Worm (Caenorhabditis elegans): Measurements from ENCODE around the gene let-23.

let-23 gene

DNA sequence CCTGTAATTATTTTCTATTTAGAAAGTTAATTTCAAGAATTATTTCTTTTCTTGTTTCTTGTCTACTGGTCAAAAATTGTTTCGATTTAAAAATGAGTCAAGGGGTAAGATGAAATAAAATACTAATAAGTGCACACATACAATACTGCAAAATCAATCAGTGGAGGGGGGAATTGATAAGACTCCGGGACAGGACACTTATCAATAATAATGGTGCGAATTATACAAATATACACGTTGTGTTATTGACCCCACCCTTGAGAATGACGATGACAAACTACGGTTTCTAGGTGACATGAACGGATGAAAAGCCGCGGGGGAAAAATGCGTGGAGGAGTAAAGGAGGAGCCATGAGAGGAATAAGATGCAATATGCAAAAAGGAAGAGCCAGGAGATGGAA lies 16.2 kb upstream of the let-23 start:
- no peak for TF ChIP-seq ceh-62 (tag; optimal IDR thresholded peaks at IDR 0.05)
- no peak for TF ChIP-seq ctbp-1 (GFP tag; IDR thresholded peaks at IDR 0.05)
- peak; percentile 65 for TF ChIP-seq nhr-28 (tag; optimal IDR thresholded peaks at IDR 0.05)
- no peak for TF ChIP-seq Y48G9A.11 (GFP tag; IDR thresholded peaks at IDR 0.05)
- no peak for TF ChIP-seq F10B5.3 (tag; optimal IDR thresholded peaks at IDR 0.05)
- no peak for TF ChIP-seq skn-1 (tag; optimal IDR thresholded peaks at IDR 0.05)
- TF ChIP-seq nhr-11 (tag; optimal IDR thresholded peaks at IDR 0.05): no peak
- no peak for TF ChIP-seq lin-29 (GFP tag; IDR thresholded peaks at IDR 0.05)
- TF ChIP-seq nhr-41 (GFP tag; IDR thresholded peaks at IDR 0.05): no peak
- TF ChIP-seq daf-16 (GFP tag; optimal IDR thresholded peaks at IDR 0.05): no peak
- peak; percentile 48 for TF ChIP-seq daf-16 (tag; optimal IDR thresholded peaks at IDR 0.05)
- no peak for TF ChIP-seq ZK546.5 (tag; optimal IDR thresholded peaks at IDR 0.05)
- TF ChIP-seq nhr-111 (GFP tag; optimal IDR thresholded peaks at IDR 0.05): no peak
- TF ChIP-seq madf-9 (GFP tag; conservative IDR thresholded peaks at IDR 0.05): no peak
- TF ChIP-seq spr-1 (tag; optimal IDR thresholded peaks at IDR 0.05): no peak
- peak; percentile 26 for TF ChIP-seq hlh-11 (tag; optimal IDR thresholded peaks at IDR 0.05)
- TF ChIP-seq R02D3.7 (tag; optimal IDR thresholded peaks at IDR 0.05): no peak
- no peak for TF ChIP-seq nhr-102 (tag; optimal IDR thresholded peaks at IDR 0.05)
- TF ChIP-seq F26F4.8 (GFP tag; conservative IDR thresholded peaks at IDR 0.05): no peak
- no peak for TF ChIP-seq tag-97 (GFP tag; IDR thresholded peaks at IDR 0.05)
- no peak for TF ChIP-seq daf-19 (GFP tag; conservative IDR thresholded peaks at IDR 0.05)
- TF ChIP-seq nhr-77 (tag; optimal IDR thresholded peaks at IDR 0.05): no peak
- no peak for TF ChIP-seq zfp-3 (GFP tag; conservative IDR thresholded peaks at IDR 0.05)
- no peak for TF ChIP-seq ceh-82 (tag; optimal IDR thresholded peaks at IDR 0.05)
- TF ChIP-seq daf-12 (tag; optimal IDR thresholded peaks at IDR 0.05): no peak
- TF ChIP-seq F44E2.7 (GFP tag; IDR thresholded peaks at IDR 0.05): no peak
- no peak for TF ChIP-seq mxl-2 (GFP tag; conservative IDR thresholded peaks at IDR 0.05)
- no peak for TF ChIP-seq ceh-44 (GFP tag; IDR thresholded peaks at IDR 0.05)
- peak; percentile 4 for TF ChIP-seq mes-2 (tag; optimal IDR thresholded peaks at IDR 0.05; ENCODE audit: poor library complexity, severe bottlenecking)
- peak; percentile 85 for TF ChIP-seq pqm-1 (tag; optimal IDR thresholded peaks at IDR 0.05)
- peak; percentile 41 for TF ChIP-seq dve-1 (tag; optimal IDR thresholded peaks at IDR 0.05; ENCODE audit: insufficient read depth)
- no peak for TF ChIP-seq fos-1 (tag; optimal IDR thresholded peaks at IDR 0.05)
- TF ChIP-seq hmg-1.1 (GFP tag; IDR thresholded peaks at IDR 0.05): no peak

- TF ChIP-seq lin-38 (GFP tag; IDR thresholded peaks at IDR 0.05): no peak
- TF ChIP-seq nhr-6 (tag; optimal IDR thresholded peaks at IDR 0.05): peak; percentile 29
- no peak for TF ChIP-seq mdt-29 (GFP tag; IDR thresholded peaks at IDR 0.05)
- TF ChIP-seq madf-9 (GFP tag; conservative IDR thresholded peaks at IDR 0.05): no peak
- TF ChIP-seq ceh-20 (GFP tag; IDR thresholded peaks at IDR 0.05): no peak
- no peak for TF ChIP-seq madf-5 (GFP tag; IDR thresholded peaks at IDR 0.05)
- no peak for TF ChIP-seq T20F7.1 (GFP tag; optimal IDR thresholded peaks at IDR 0.05)
- TF ChIP-seq unc-62 (GFP tag; optimal IDR thresholded peaks at IDR 0.05 in 1 of 2): peak in 1 of 2 experiments; percentile 58
- no peak for TF ChIP-seq unc-62 (tag; optimal IDR thresholded peaks at IDR 0.05)
- TF ChIP-seq unc-130 (GFP tag; optimal IDR thresholded peaks at IDR 0.05): no peak
- no peak for TF ChIP-seq pha-4 (GFP tag; IDR thresholded peaks at IDR 0.05)
- TF ChIP-seq pha-4 (tag; optimal IDR thresholded peaks at IDR 0.05): peak; percentile 87
- TF ChIP-seq attf-4 (tag; optimal IDR thresholded peaks at IDR 0.05): no peak
- TF ChIP-seq ZK546.5 (tag; optimal IDR thresholded peaks at IDR 0.05): no peak
- TF ChIP-seq spr-3 (GFP tag; optimal IDR thresholded peaks at IDR 0.05): no peak
Measured at ce11 chrII:9185915-9186314, 11.4 kb upstream of the let-23 start.
